Worm (Caenorhabditis elegans) whole organism, late embryonic: Measurements from ENCODE around the gene C32D5.14.

Source experiments
- T23F11.4 ChIP-seq: fragments of 200-800 bp; sonication (Bioruptor generic); optimal IDR thresholded peaks from 2 replicates; lab custom pipeline; 2018; ENCODE audit warnings: mild to moderate bottlenecking, missing genetic modification characterization, missing compliant biosample characterization
- ceh-24 ChIP-seq: sonication (generic microtip); optimal IDR thresholded peaks from 2 replicates; lab custom pipeline; 2016; ENCODE audit warnings: mild to moderate bottlenecking, missing genetic modification characterization, missing compliant biosample characterization
- ceh-9 ChIP-seq: sonication (generic microtip); optimal IDR thresholded peaks from 2 replicates; lab custom pipeline; 2016; ENCODE audit warnings: mild to moderate bottlenecking, missing genetic modification characterization, inconsistent platforms, missing compliant biosample characterization
- dve-1 ChIP-seq: sonication (generic microtip); optimal IDR thresholded peaks from 2 replicates; lab custom pipeline; 2017; ENCODE audit warnings: antibody characterized with exemption, mild to moderate bottlenecking, missing genetic modification characterization, missing compliant biosample characterization
- ets-4 ChIP-seq: sonication (generic microtip); optimal IDR thresholded peaks from 2 replicates; lab custom pipeline; 2016; ENCODE audit warnings: missing genetic modification characterization, missing compliant biosample characterization
- fkh-10 ChIP-seq: fragments of 150-350 bp; optimal IDR thresholded peaks from 2 replicates; lab custom pipeline; 2014; ENCODE audit warnings: missing biosample characterization, missing genetic modification reagents, missing genetic modification characterization
- hlh-13 ChIP-seq: fragments of 200-800 bp; sonication (Bioruptor generic); optimal IDR thresholded peaks from 2 replicates; lab custom pipeline; 2018; ENCODE audit warnings: mild to moderate bottlenecking, missing genetic modification characterization, missing compliant biosample characterization
- mec-3 ChIP-seq: sonication (generic microtip); optimal IDR thresholded peaks from 2 replicates; lab custom pipeline; 2016; ENCODE audit warnings: borderline replicate concordance, missing genetic modification characterization, missing compliant biosample characterization
- nfya-1 ChIP-seq: sonication (generic microtip); optimal IDR thresholded peaks from 2 replicates; lab custom pipeline; 2017; ENCODE audit warnings: missing genetic modification characterization, mild to moderate bottlenecking, missing compliant biosample characterization, antibody characterized with exemption, moderate library complexity
- nhr-11 ChIP-seq: fragments of 150-350 bp; optimal IDR thresholded peaks from 2 replicates; lab custom pipeline; 2014; ENCODE audit warnings: missing biosample characterization, missing genetic modification characterization
- pqm-1 ChIP-seq: sonication (generic microtip); optimal IDR thresholded peaks from 2 replicates; lab custom pipeline; 2016; ENCODE audit warnings: missing genetic modification characterization, missing compliant biosample characterization

ce11 chrII:6292527-6292926 lies 42.8 kb upstream of the C32D5.14 start, which contains the start of gene nyn-3:
- TF ChIP-seq fkh-10 (GFP tag; lab: Kevin White, UChicago): no peak
- no peak for TF ChIP-seq hlh-13
- no peak for TF ChIP-seq pqm-1 (tag; lab: Kevin White, UChicago)
- no peak for TF ChIP-seq ets-4 (tag; lab: Kevin White, UChicago)
- no peak for TF ChIP-seq mec-3 (tag; lab: Kevin White, UChicago)
- no peak for TF ChIP-seq nfya-1 (tag; lab: Kevin White, UChicago)
- no peak for TF ChIP-seq nhr-11
- TF ChIP-seq ceh-9: no peak
- no peak for TF ChIP-seq ceh-24 (tag; lab: Kevin White, UChicago)
- TF ChIP-seq dve-1 (tag; lab: Kevin White, UChicago): no peak
- no peak for TF ChIP-seq T23F11.4 (GFP tag; lab: Kevin White, UChicago)
